Worm (Caenorhabditis elegans) whole organism, mixed stage, embryonic: ENCODE results near the gene exc-7.

ENCODE experiments used
- M03D4.4 ChIP-seq: sonication (generic microtip); optimal IDR thresholded peaks from 2 replicates; lab custom pipeline; 2017; ENCODE audit warnings: mild to moderate bottlenecking, missing genetic modification characterization, missing compliant biosample characterization
- bed-3 ChIP-seq: fragments of 200-800 bp; sonication (Bioruptor generic); optimal IDR thresholded peaks from 3 replicates; lab custom pipeline; 2018; ENCODE audit warnings: mild to moderate bottlenecking, missing genetic modification characterization, moderate library complexity, missing compliant biosample characterization
- blmp-1 ChIP-seq: fragments of 150-350 bp; optimal IDR thresholded peaks from 2 replicates; lab custom pipeline; 2014; ENCODE audit warnings: missing biosample characterization, missing genetic modification characterization
- ceh-39 ChIP-seq: fragments of 150-350 bp; optimal IDR thresholded peaks from 2 replicates; lab custom pipeline; 2014; ENCODE audit warnings: missing biosample characterization, missing genetic modification characterization
- ceh-43 ChIP-seq: fragments of 200-800 bp; sonication (Bioruptor generic); optimal IDR thresholded peaks from 2 replicates; lab custom pipeline; 2018; ENCODE audit warnings: mild to moderate bottlenecking, missing genetic modification characterization, moderate library complexity, missing compliant biosample characterization
- ceh-83 ChIP-seq: fragments of 200-800 bp; sonication (Bioruptor generic); optimal IDR thresholded peaks from 2 replicates; lab custom pipeline; 2018; ENCODE audit warnings: mild to moderate bottlenecking, missing genetic modification characterization, missing compliant biosample characterization
- ces-1 ChIP-seq: fragments of 150-350 bp; optimal IDR thresholded peaks from 2 replicates; lab custom pipeline; 2014; ENCODE audit warnings: missing biosample characterization, missing genetic modification reagents, missing genetic modification characterization
- cnd-1 ChIP-seq: fragments of 200-800 bp; sonication (Bioruptor generic); optimal IDR thresholded peaks from 2 replicates; lab custom pipeline; 2018; ENCODE audit warnings: mild to moderate bottlenecking, missing genetic modification characterization, missing compliant biosample characterization
- drap-1 ChIP-seq: fragments of 200-800 bp; sonication (Bioruptor generic); optimal IDR thresholded peaks from 3 replicates; lab custom pipeline; 2018; ENCODE audit warnings: mild to moderate bottlenecking, missing genetic modification characterization, missing compliant biosample characterization
- elt-1 ChIP-seq: sonication (generic microtip); optimal IDR thresholded peaks from 2 replicates; lab custom pipeline; 2017; ENCODE audit warnings: missing genetic modification characterization, mild to moderate bottlenecking, missing compliant biosample characterization, antibody characterized with exemption, moderate library complexity, borderline replicate concordance; ENCODE audit not compliant: insufficient read depth
- elt-3 ChIP-seq: fragments of 150-350 bp; optimal IDR thresholded peaks from 2 replicates; lab custom pipeline; 2014; ENCODE audit warnings: missing biosample characterization, missing genetic modification characterization
- flh-1 ChIP-seq: fragments of 200-800 bp; sonication (Bioruptor generic); optimal IDR thresholded peaks from 2 replicates; lab custom pipeline; 2018; ENCODE audit warnings: mild to moderate bottlenecking, missing genetic modification characterization, moderate library complexity, missing compliant biosample characterization
- ham-2 ChIP-seq: fragments of 200-800 bp; sonication (Bioruptor generic); optimal IDR thresholded peaks from 2 replicates; lab custom pipeline; 2018; ENCODE audit warnings: mild to moderate bottlenecking, missing genetic modification characterization, missing compliant biosample characterization
- hlh-1 ChIP-seq: fragments of 150-350 bp; optimal IDR thresholded peaks from 2 replicates; lab custom pipeline; 2014; ENCODE audit warnings: missing biosample characterization, missing genetic modification reagents, missing genetic modification characterization
- lin-13 ChIP-seq: fragments of 150-350 bp; optimal IDR thresholded peaks from 2 replicates; lab custom pipeline; 2014; ENCODE audit warnings: missing biosample characterization, missing genetic modification characterization
- lin-32 ChIP-seq: fragments of 200-800 bp; sonication (Bioruptor generic); optimal IDR thresholded peaks from 2 replicates; lab custom pipeline; 2018; ENCODE audit warnings: mild to moderate bottlenecking, missing genetic modification characterization, missing compliant biosample characterization
- mab-5 ChIP-seq: fragments of 150-350 bp; optimal IDR thresholded peaks from 2 replicates; lab custom pipeline; 2014; ENCODE audit warnings: missing biosample characterization, missing genetic modification characterization
- mep-1 ChIP-seq: fragments of 150-350 bp; optimal IDR thresholded peaks from 2 replicates; lab custom pipeline; 2017; ENCODE audit warnings: missing biosample characterization, missing genetic modification reagents, missing genetic modification characterization, inconsistent platforms
- nhr-2 ChIP-seq: fragments of 150-350 bp; optimal IDR thresholded peaks from 2 replicates; lab custom pipeline; 2014; ENCODE audit warnings: missing biosample characterization, missing genetic modification characterization
- nhr-237 ChIP-seq: fragments of 150-350 bp; optimal IDR thresholded peaks from 2 replicates; lab custom pipeline; 2014; ENCODE audit warnings: missing biosample characterization, missing genetic modification characterization
- nhr-28 ChIP-seq: fragments of 150-350 bp; optimal IDR thresholded peaks from 2 replicates; lab custom pipeline; 2014; ENCODE audit warnings: missing biosample characterization, missing genetic modification characterization
- pha-4 ChIP-seq: fragments of 150-350 bp; optimal IDR thresholded peaks from 2 replicates; lab custom pipeline; 2018; ENCODE audit warnings: missing biosample characterization, missing genetic modification reagents, missing genetic modification characterization
- snpc-4 ChIP-seq: fragments of 150-350 bp; optimal IDR thresholded peaks from 2 replicates; lab custom pipeline; 2014; ENCODE audit warnings: missing biosample characterization, missing genetic modification characterization
- sptf-1 ChIP-seq: sonication (generic microtip); optimal IDR thresholded peaks from 2 replicates; lab custom pipeline; 2017; ENCODE audit warnings: mild to moderate bottlenecking, missing genetic modification characterization, moderate library complexity, missing compliant biosample characterization
- tbx-8 ChIP-seq: fragments of 200-800 bp; sonication (Bioruptor generic); optimal IDR thresholded peaks from 2 replicates; lab custom pipeline; 2018; ENCODE audit warnings: mild to moderate bottlenecking, missing genetic modification characterization, moderate library complexity, missing compliant biosample characterization
- unc-120 ChIP-seq: sonication (generic microtip); optimal IDR thresholded peaks from 2 replicates; lab custom pipeline; 2017; ENCODE audit warnings: missing genetic modification characterization, missing compliant biosample characterization; ENCODE audit not compliant: poor library complexity, severe bottlenecking
- unc-39 ChIP-seq: fragments of 150-350 bp; optimal IDR thresholded peaks from 2 replicates; lab custom pipeline; 2014; ENCODE audit warnings: missing biosample characterization, missing genetic modification characterization
- unc-62 ChIP-seq: fragments of 150-350 bp; optimal IDR thresholded peaks from 2 replicates; lab custom pipeline; 2014; ENCODE audit warnings: missing biosample characterization, missing genetic modification reagents, missing genetic modification characterization
- zip-8 ChIP-seq: fragments of 150-350 bp; optimal IDR thresholded peaks from 2 replicates; lab custom pipeline; 2014; ENCODE audit warnings: missing biosample characterization, missing genetic modification characterization
- ztf-11 ChIP-seq: fragments of 150-350 bp; optimal IDR thresholded peaks from 2 replicates; lab custom pipeline; 2014; ENCODE audit warnings: missing biosample characterization, missing genetic modification characterization

Gene exc-7

ce11 chrII:9542785-9543184, 33.0 kb upstream of the exc-7 start, which contains the start of gene sra-4:
sra-4 (minus strand) TSS chrII:9542885.
- TF ChIP-seq ztf-11 (tag; lab: Kevin White, UChicago): no peak
- TF ChIP-seq elt-1: no peak
- no peak for TF ChIP-seq nhr-28 (tag; lab: Kevin White, UChicago)
- TF ChIP-seq ces-1: no peak
- TF ChIP-seq tbx-8 (GFP tag; lab: Kevin White, UChicago): no peak
- TF ChIP-seq ham-2 (GFP tag; lab: Kevin White, UChicago): no peak
- no peak for TF ChIP-seq unc-39 (tag; lab: Kevin White, UChicago)
- no peak for TF ChIP-seq M03D4.4 (tag; lab: Kevin White, UChicago)
- TF ChIP-seq sptf-1 (tag; lab: Kevin White, UChicago): no peak
- TF ChIP-seq ceh-39 (tag; lab: Kevin White, UChicago): no peak
- no peak for TF ChIP-seq zip-8
- no peak for TF ChIP-seq cnd-1 (tag; lab: Kevin White, UChicago)
- no peak for TF ChIP-seq bed-3
- TF ChIP-seq ceh-83 (GFP tag; lab: Kevin White, UChicago): no peak
- no peak for TF ChIP-seq nhr-2 (tag; lab: Kevin White, UChicago)
- no peak for TF ChIP-seq ceh-43 (GFP tag; lab: Kevin White, UChicago)
- no peak for TF ChIP-seq blmp-1
- TF ChIP-seq hlh-1 (tag; lab: Kevin White, UChicago): no peak
- no peak for TF ChIP-seq nhr-237 (tag; lab: Kevin White, UChicago)

ce11 chrII:9544386-9544785, 31.4 kb upstream of the exc-7 start, which contains the start of gene sra-7:
sra-7 (plus strand) TSS chrII:9544686.
- TF ChIP-seq ces-1 (no peak), M03D4.4 (tag; lab: Kevin White, UChicago) (no peak), blmp-1 (no peak), ham-2 (GFP tag; lab: Kevin White, UChicago) (no peak), lin-32 (no peak), cnd-1 (tag; lab: Kevin White, UChicago) (no peak), ceh-83 (GFP tag; lab: Kevin White, UChicago) (no peak), nhr-237 (tag; lab: Kevin White, UChicago) (no peak), mab-5 (tag; lab: Kevin White, UChicago) (no peak), ceh-39 (tag; lab: Kevin White, UChicago) (no peak), unc-120 (tag; lab: Kevin White, UChicago) (no peak), flh-1 (GFP tag; lab: Kevin White, UChicago) (no peak), ceh-43 (GFP tag; lab: Kevin White, UChicago) (no peak), elt-1 (no peak), tbx-8 (GFP tag; lab: Kevin White, UChicago) (no peak), mep-1 (tag; lab: Kevin White, UChicago) (no peak), nhr-28 (tag; lab: Kevin White, UChicago) (no peak), unc-39 (tag; lab: Kevin White, UChicago) (no peak), drap-1 (GFP tag; lab: Kevin White, UChicago) (no peak), nhr-2 (tag; lab: Kevin White, UChicago) (no peak)

ce11 chrII:9550718-9551117, 25.1 kb upstream of the exc-7 start, which contains the start of gene sra-6:
sra-6 (minus strand) TSS chrII:9550818.
- TF ChIP-seq ceh-39 (tag; lab: Kevin White, UChicago) (no peak), unc-62 (GFP tag; lab: Kevin White, UChicago) (no peak), pha-4 (tag; lab: Kevin White, UChicago) (no peak), lin-32 (no peak), sptf-1 (tag; lab: Kevin White, UChicago) (no peak), snpc-4 (tag; lab: Kevin White, UChicago) (no peak), ham-2 (GFP tag; lab: Kevin White, UChicago) (no peak)

ce11 chrII:9551536-9551935, 24.2 kb upstream of the exc-7 start, which contains the start of gene F35H8.12:
F35H8.12 (plus strand) TSS chrII:9551836.
- TF ChIP-seq M03D4.4 (tag; lab: Kevin White, UChicago): no peak
- no peak for TF ChIP-seq unc-39 (tag; lab: Kevin White, UChicago)
- TF ChIP-seq snpc-4 (tag; lab: Kevin White, UChicago): no peak
- TF ChIP-seq lin-13 (tag; lab: Kevin White, UChicago): no peak
- TF ChIP-seq ham-2 (GFP tag; lab: Kevin White, UChicago): no peak
- no peak for TF ChIP-seq mab-5 (tag; lab: Kevin White, UChicago)
- no peak for TF ChIP-seq elt-3 (tag; lab: Kevin White, UChicago)
- TF ChIP-seq elt-1: no peak

ce11 chrII:9553179-9553578, 22.6 kb upstream of the exc-7 start, which contains the start of gene F35H8.1:
F35H8.1 (minus strand) TSS chrII:9553279.
- TF ChIP-seq mep-1 (tag; lab: Kevin White, UChicago) (no peak), ces-1 (no peak), tbx-8 (GFP tag; lab: Kevin White, UChicago) (no peak), unc-62 (GFP tag; lab: Kevin White, UChicago) (no peak), ceh-43 (GFP tag; lab: Kevin White, UChicago) (no peak)
